Fruit fly (Drosophila melanogaster) whole organism, embryonic: Measurements from ENCODE around the gene Eip75B.

Experiments used
- Blimp-1 ChIP-seq: fragments of 200-800 bp; sonication (Bioruptor generic); optimal IDR thresholded peaks from 3 replicates; lab custom pipeline; 2018; ENCODE audit warnings: missing biosample characterization, missing genetic modification characterization, mild to moderate bottlenecking, moderate library complexity, missing genetic modification reagents
- CG10543 ChIP-seq: fragments of 200-800 bp; sonication (Bioruptor generic); optimal IDR thresholded peaks from 3 replicates; lab custom pipeline; 2017; ENCODE audit warnings: missing biosample characterization, mild to moderate bottlenecking, missing genetic modification characterization, moderate library complexity
- CG11093 ChIP-seq: fragments of 200-800 bp; sonication (Bioruptor generic); IDR thresholded peaks from 3 replicates; pipeline ENCODE4 v1.3.6; 2022; ENCODE audit warnings: missing biosample characterization, missing genetic modification characterization
- CG11456 ChIP-seq: fragments of 200-800 bp; sonication (Bioruptor generic); IDR thresholded peaks from 3 replicates; pipeline ENCODE4 v1.3.6; 2022; ENCODE audit warnings: missing biosample characterization, missing genetic modification characterization
- CG1233 ChIP-seq: fragments of 200-800 bp; sonication (Bioruptor generic); optimal IDR thresholded peaks from 4 replicates; lab custom pipeline; 2018; ENCODE audit warnings: missing biosample characterization, mild to moderate bottlenecking, missing genetic modification characterization
- CG12942 ChIP-seq: fragments of 200-800 bp; sonication (Bioruptor generic); optimal IDR thresholded peaks from 3 replicates; lab custom pipeline; 2016; ENCODE audit warnings: missing biosample characterization, missing genetic modification characterization
- CG13296 ChIP-seq: fragments of 200-800 bp; sonication (Bioruptor generic); optimal IDR thresholded peaks from 3 replicates; lab custom pipeline; 2018; ENCODE audit warnings: missing biosample characterization, mild to moderate bottlenecking, missing genetic modification characterization
- CG14050 ChIP-seq: fragments of 200-800 bp; sonication (Bioruptor generic); IDR thresholded peaks from 3 replicates; pipeline ENCODE4 v1.3.6; 2022; ENCODE audit warnings: missing biosample characterization, missing genetic modification characterization
- CG17568 ChIP-seq: fragments of 200-800 bp; sonication (Bioruptor generic); optimal IDR thresholded peaks from 2 replicates; lab custom pipeline; 2018; ENCODE audit warnings: missing biosample characterization, mild to moderate bottlenecking, missing genetic modification characterization, moderate library complexity
- CG17612 ChIP-seq: fragments of 200-800 bp; sonication (Bioruptor generic); IDR thresholded peaks from 2 replicates; pipeline ENCODE4 v1.3.6; 2022; ENCODE audit warnings: missing biosample characterization, missing genetic modification characterization
- CG18599 ChIP-seq: fragments of 200-800 bp; sonication (Bioruptor generic); optimal IDR thresholded peaks from 3 replicates; lab custom pipeline; 2017; ENCODE audit warnings: missing biosample characterization, missing genetic modification characterization, mild to moderate bottlenecking, moderate library complexity, missing genetic modification reagents
- CG3065 ChIP-seq: fragments of 200-800 bp; sonication (Bioruptor generic); optimal IDR thresholded peaks from 2 replicates; lab custom pipeline; 2016; ENCODE audit warnings: missing biosample characterization, missing genetic modification characterization
- CG3995 ChIP-seq: fragments of 200-800 bp; sonication (Bioruptor generic); optimal IDR thresholded peaks from 3 replicates; lab custom pipeline; 2016; ENCODE audit warnings: missing biosample characterization, missing genetic modification characterization
- CG6689 ChIP-seq: fragments of 200-800 bp; sonication (Bioruptor generic); IDR thresholded peaks from 2 replicates; pipeline ENCODE4 v1.3.6; 2022; ENCODE audit warnings: missing biosample characterization, missing genetic modification characterization
- CG7271 ChIP-seq: fragments of 200-800 bp; sonication (Bioruptor generic); optimal IDR thresholded peaks from 2 replicates; lab custom pipeline; 2018; ENCODE audit warnings: missing biosample characterization, mild to moderate bottlenecking, missing genetic modification characterization, moderate library complexity
- CG7745 ChIP-seq: fragments of 200-800 bp; sonication (Bioruptor generic); optimal IDR thresholded peaks from 2 replicates; lab custom pipeline; 2018; ENCODE audit warnings: missing biosample characterization, mild to moderate bottlenecking, missing genetic modification characterization, moderate library complexity
- CG9797 ChIP-seq: fragments of 200-800 bp; sonication (Bioruptor generic); optimal IDR thresholded peaks from 3 replicates; lab custom pipeline; 2018; ENCODE audit warnings: missing biosample characterization, mild to moderate bottlenecking, missing genetic modification characterization
- Deaf1 ChIP-seq: fragments of 200-800 bp; optimal IDR thresholded peaks from 3 replicates; lab custom pipeline; 2019; ENCODE audit warnings: missing biosample characterization, mild to moderate bottlenecking, missing genetic modification characterization, moderate library complexity
- Dip3 ChIP-seq: fragments of 200-800 bp; sonication (Bioruptor generic); optimal IDR thresholded peaks from 3 replicates; lab custom pipeline; 2016; ENCODE audit warnings: missing biosample characterization, missing genetic modification characterization
- Doc2 ChIP-seq: fragments of 200-800 bp; sonication (Bioruptor generic); IDR thresholded peaks from 2 replicates; pipeline ENCODE4 v1.3.6; 2022; ENCODE audit warnings: missing biosample characterization, missing genetic modification characterization
- Fer3 ChIP-seq: fragments of 200-800 bp; sonication (Bioruptor generic); optimal IDR thresholded peaks from 2 replicates; lab custom pipeline; 2018; ENCODE audit warnings: missing biosample characterization, mild to moderate bottlenecking, missing genetic modification characterization, moderate library complexity
- GATAe ChIP-seq: fragments of 200-800 bp; sonication (Bioruptor generic); conservative IDR thresholded peaks from 2 replicates; pipeline ENCODE4 v1.3.6; 2022; ENCODE audit warnings: missing biosample characterization, missing genetic modification characterization
- Hmx ChIP-seq: fragments of 200-800 bp; sonication (Bioruptor generic); optimal IDR thresholded peaks from 2 replicates; lab custom pipeline; 2016; ENCODE audit warnings: missing biosample characterization, missing genetic modification characterization
- Hr3 ChIP-seq: fragments of 200-800 bp; sonication (Bioruptor generic); optimal IDR thresholded peaks from 3 replicates; lab custom pipeline; 2016; ENCODE audit warnings: missing biosample characterization, missing genetic modification characterization
- Med ChIP-seq: fragments of 200-800 bp; sonication (Bioruptor generic); peaks from one replicate; lab custom pipeline; 2016; ENCODE audit warnings: missing biosample characterization, missing genetic modification characterization, mild to moderate bottlenecking, inconsistent platforms, moderate library complexity
- Nf-YC ChIP-seq: fragments of 200-800 bp; optimal IDR thresholded peaks from 3 replicates; lab custom pipeline; 2019; ENCODE audit warnings: missing biosample characterization, mild to moderate bottlenecking, missing genetic modification characterization, moderate library complexity
- Rfx ChIP-seq: fragments of 200-800 bp; sonication (Bioruptor generic); IDR thresholded peaks from 2 replicates; pipeline ENCODE4 v1.3.6; 2022; ENCODE audit warnings: missing biosample characterization, missing genetic modification characterization
- Six4 ChIP-seq: fragments of 200-800 bp; sonication (Bioruptor generic); optimal IDR thresholded peaks from 2 replicates; lab custom pipeline; 2016; ENCODE audit warnings: missing biosample characterization, missing genetic modification characterization
- ash1 ChIP-seq: fragments of 200-800 bp; sonication (Bioruptor generic); optimal IDR thresholded peaks from 2 replicates; lab custom pipeline; 2018; ENCODE audit warnings: missing biosample characterization, mild to moderate bottlenecking, missing genetic modification characterization
- cg ChIP-seq: fragments of 200-800 bp; sonication (Bioruptor generic); optimal IDR thresholded peaks from 3 replicates; lab custom pipeline; 2019; ENCODE audit warnings: missing biosample characterization, mild to moderate bottlenecking, missing genetic modification characterization, moderate library complexity
- cwo ChIP-seq: fragments of 200-800 bp; sonication (Bioruptor generic); optimal IDR thresholded peaks from 3 replicates; lab custom pipeline; 2017; ENCODE audit warnings: missing biosample characterization, missing genetic modification characterization, mild to moderate bottlenecking, moderate library complexity, missing genetic modification reagents
- dati ChIP-seq: fragments of 200-800 bp; sonication (Bioruptor generic); IDR thresholded peaks from 2 replicates; pipeline ENCODE4 v1.3.6; 2022; ENCODE audit warnings: missing biosample characterization, missing genetic modification characterization
- exex ChIP-seq: fragments of 200-800 bp; sonication (Bioruptor generic); optimal IDR thresholded peaks from 4 replicates; lab custom pipeline; 2018; ENCODE audit warnings: missing biosample characterization, mild to moderate bottlenecking, missing genetic modification characterization, moderate library complexity
- gce ChIP-seq: fragments of 200-800 bp; sonication (Bioruptor generic); IDR thresholded peaks from 3 replicates; pipeline ENCODE4 v1.3.6; 2022; ENCODE audit warnings: missing biosample characterization, missing genetic modification characterization
- gsb-n ChIP-seq: fragments of 200-800 bp; sonication (Bioruptor generic); optimal IDR thresholded peaks from 3 replicates; lab custom pipeline; 2018; ENCODE audit warnings: missing biosample characterization, mild to moderate bottlenecking, missing genetic modification characterization
- ham ChIP-seq: fragments of 200-800 bp; sonication (Bioruptor generic); IDR thresholded peaks from 2 replicates; pipeline ENCODE4 v1.3.6; 2022; ENCODE audit warnings: missing biosample characterization, missing genetic modification characterization
- insv ChIP-seq, 2 experiments: fragments of 200-800 bp; sonication (Bioruptor generic); optimal IDR thresholded peaks; 3 replicates each; lab custom pipeline; 2016 to 2018; ENCODE audit warnings: missing biosample characterization in 2 of 2, missing genetic modification characterization in 2 of 2
- jigr1 ChIP-seq: fragments of 200-800 bp; sonication (Bioruptor generic); IDR thresholded peaks from 3 replicates; pipeline ENCODE4 v1.3.6; 2022; ENCODE audit warnings: missing biosample characterization, missing genetic modification characterization
- kah ChIP-seq: fragments of 200-800 bp; sonication (Bioruptor generic); optimal IDR thresholded peaks from 2 replicates; lab custom pipeline; 2018; ENCODE audit warnings: missing biosample characterization, mild to moderate bottlenecking, missing genetic modification characterization
- lab ChIP-seq: fragments of 200-800 bp; sonication (Bioruptor generic); optimal IDR thresholded peaks from 3 replicates; lab custom pipeline; 2017; ENCODE audit warnings: missing biosample characterization, missing genetic modification characterization, mild to moderate bottlenecking, moderate library complexity, missing genetic modification reagents
- lilli ChIP-seq: fragments of 200-800 bp; sonication (Bioruptor generic); optimal IDR thresholded peaks from 3 replicates; lab custom pipeline; 2016; ENCODE audit warnings: missing biosample characterization, missing genetic modification characterization
- nau ChIP-seq: fragments of 200-800 bp; sonication (Bioruptor generic); optimal IDR thresholded peaks from 3 replicates; lab custom pipeline; 2017; ENCODE audit warnings: missing biosample characterization, mild to moderate bottlenecking, missing genetic modification characterization, missing genetic modification reagents
- pfk ChIP-seq: fragments of 200-800 bp; sonication (Bioruptor generic); optimal IDR thresholded peaks from 2 replicates; lab custom pipeline; 2018; ENCODE audit warnings: missing biosample characterization, mild to moderate bottlenecking, missing genetic modification characterization, moderate library complexity
- ro ChIP-seq: fragments of 200-800 bp; sonication (Bioruptor generic); IDR thresholded peaks from 2 replicates; pipeline ENCODE4 v1.3.6; 2022; ENCODE audit warnings: missing biosample characterization, missing genetic modification characterization
- seq ChIP-seq: fragments of 200-800 bp; sonication (Bioruptor generic); IDR thresholded peaks from 2 replicates; pipeline ENCODE4 v1.3.6; 2022; ENCODE audit warnings: missing biosample characterization, missing genetic modification characterization
- stwl ChIP-seq: fragments of 200-800 bp; sonication (Bioruptor generic); optimal IDR thresholded peaks from 3 replicates; lab custom pipeline; 2018; ENCODE audit warnings: missing biosample characterization, mild to moderate bottlenecking, missing genetic modification characterization, moderate library complexity
- tup ChIP-seq: fragments of 200-800 bp; sonication (Bioruptor generic); optimal IDR thresholded peaks from 2 replicates; lab custom pipeline; 2016; ENCODE audit warnings: missing biosample characterization, mild to moderate bottlenecking, missing genetic modification characterization, moderate library complexity
- unc-4 ChIP-seq: fragments of 200-800 bp; sonication (Bioruptor generic); IDR thresholded peaks from 2 replicates; pipeline ENCODE4 v1.3.6; 2022; ENCODE audit warnings: missing biosample characterization, missing genetic modification characterization; ENCODE audit not compliant: partially characterized antibody
- unpg ChIP-seq: fragments of 200-800 bp; sonication (Bioruptor generic); optimal IDR thresholded peaks from 3 replicates; lab custom pipeline; 2018; ENCODE audit warnings: missing biosample characterization, mild to moderate bottlenecking, missing genetic modification characterization, moderate library complexity
- vvl ChIP-seq: fragments of 200-800 bp; sonication (Bioruptor generic); IDR thresholded peaks from 2 replicates; pipeline ENCODE4 v1.3.6; 2022; ENCODE audit warnings: missing biosample characterization, missing genetic modification characterization
- wek ChIP-seq: fragments of 200-800 bp; sonication (Bioruptor generic); optimal IDR thresholded peaks from 3 replicates; lab custom pipeline; 2018; ENCODE audit warnings: missing biosample characterization, mild to moderate bottlenecking, missing genetic modification characterization, moderate library complexity
- zen ChIP-seq: fragments of 200-800 bp; sonication (Bioruptor generic); optimal IDR thresholded peaks from 3 replicates; lab custom pipeline; 2018; ENCODE audit warnings: missing biosample characterization, mild to moderate bottlenecking, missing genetic modification characterization, moderate library complexity

The Eip75B gene

dm6 chr3L:18023622-18024021 is 40.9 kb downstream of the Eip75B start (continued):
- TF ChIP-seq zen (no peak), CG14050 (GFP tag; lab: Robert Waterston, UW) (no peak), Med (GFP tag; lab: Kevin White, UChicago) (peak; percentile 64), tup (no peak), Fer3 (tag; lab: Kevin White, UChicago) (no peak), pfk (GFP tag; lab: Kevin White, UChicago) (no peak), Six4 (GFP tag; lab: Kevin White, UChicago) (no peak), Nf-YC (tag; lab: Kevin White, UChicago) (peak; percentile 96), GATAe (GFP tag; lab: Robert Waterston, UW) (peak; percentile 36; the same call in 1 of the 2 replicates), dati (GFP tag; lab: Robert Waterston, UW) (no peak), vvl (GFP tag; lab: Robert Waterston, UW) (no peak), ash1 (GFP tag; lab: Kevin White, UChicago) (no peak), CG7745 (no peak), gsb-n (tag; lab: Kevin White, UChicago) (no peak), CG12942 (GFP tag; lab: Kevin White, UChicago) (no peak), CG6689 (GFP tag; lab: Robert Waterston, UW) (no peak), kah (GFP tag; lab: Kevin White, UChicago) (no peak), Rfx (GFP tag; lab: Robert Waterston, UW) (no peak; the same call in 1 of the 2 replicates), ham (GFP tag; lab: Robert Waterston, UW) (no peak), CG13296 (no peak), lab (GFP tag; lab: Kevin White, UChicago) (no peak), CG10543 (GFP tag; lab: Kevin White, UChicago) (peak; percentile 39), cg (GFP tag; lab: Kevin White, UChicago) (no peak), CG11456 (GFP tag; lab: Robert Waterston, UW) (no peak), exex (tag; lab: Kevin White, UChicago) (peak; percentile 33), CG17612 (GFP tag; lab: Robert Waterston, UW) (no peak), CG9797 (GFP tag; lab: Kevin White, UChicago) (no peak), ro (no peak), lilli (GFP tag; lab: Kevin White, UChicago) (no peak), stwl (tag; lab: Kevin White, UChicago) (no peak), Deaf1 (tag; lab: Kevin White, UChicago) (peak; percentile 97), Hmx (GFP tag; lab: Kevin White, UChicago) (no peak), unpg (GFP tag; lab: Kevin White, UChicago) (no peak), CG1233 (GFP tag; lab: Kevin White, UChicago) (no peak), seq (GFP tag; lab: Robert Waterston, UW) (no peak), gce (no peak), Doc2 (GFP tag; lab: Robert Waterston, UW) (no peak), nau (GFP tag; lab: Kevin White, UChicago) (no peak), insv (GFP tag; optimal IDR thresholded peaks at IDR 0.05; lab: Kevin White, UChicago) (no peak), Dip3 (no peak), unc-4 (GFP tag; lab: Robert Waterston, UW) (no peak), Hr3 (GFP tag; lab: Kevin White, UChicago) (no peak), wek (GFP tag; lab: Kevin White, UChicago) (no peak), CG18599 (GFP tag; lab: Kevin White, UChicago) (no peak), CG3995 (GFP tag; lab: Kevin White, UChicago) (no peak), cwo (GFP tag; lab: Kevin White, UChicago) (peak; percentile 28), CG11093 (GFP tag; lab: Robert Waterston, UW) (no peak), CG17568 (no peak), Blimp-1 (GFP tag; lab: Kevin White, UChicago) (peak; percentile 22), CG3065 (GFP tag; lab: Kevin White, UChicago) (no peak), CG7271 (tag; lab: Kevin White, UChicago) (no peak), jigr1 (GFP tag; lab: Robert Waterston, UW) (no peak)
